In the genomic region with DNA sequence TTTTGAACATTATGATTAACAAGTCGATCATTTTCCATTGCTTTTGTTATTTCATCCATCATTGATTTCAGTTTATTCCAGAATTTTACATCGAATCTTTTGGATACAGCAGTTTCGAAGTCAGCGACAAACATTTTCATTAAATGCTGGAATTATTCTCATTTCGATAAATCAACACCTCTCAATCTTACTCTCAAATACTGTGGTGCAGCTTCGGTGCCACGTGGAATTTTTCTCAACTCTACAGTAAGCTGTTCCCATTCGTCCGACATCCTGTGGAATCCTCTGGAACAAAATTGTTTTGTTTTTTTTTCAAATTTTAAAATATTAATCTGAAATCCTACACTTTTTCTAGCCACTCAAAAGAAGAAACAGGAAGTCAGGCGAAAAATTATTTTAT, we compare ENCODE assay signal across 3 worm cellular contexts.
TF ChIP-seq lines count a peak whose summit lies in the region.

A gene (minus strand): TSS at position 285 of the 400 bp plus-strand sequence.

TF ChIP-seq in whole organism, L1 larva, 84 proteins besides CTCF, POLR2A, EP300 and RAD21:
- TF ChIP-seq jun-1 (tag; optimal IDR thresholded peaks at IDR 0.05; lab: Kevin White, UChicago) (no peak), tlp-1 (tag; optimal IDR thresholded peaks at IDR 0.05; lab: Kevin White, UChicago) (no peak), nhr-85 (tag; lab: Kevin White, UChicago) (peak; percentile 31)

TF ChIP-seq in whole organism, L4 larva, 104 proteins besides CTCF, POLR2A, EP300 and RAD21:
- TF ChIP-seq rbr-2 (tag; optimal IDR thresholded peaks at IDR 0.05; lab: Kevin White, UChicago) (no peak), D1046.2 (GFP tag; IDR thresholded peaks at IDR 0.05; lab: Robert Waterston, UW) (no peak), ama-1 (optimal IDR thresholded peaks at IDR 0.05; lab: Kevin White, UChicago) (peak; percentile 60), attf-4 (tag; optimal IDR thresholded peaks at IDR 0.05; lab: Kevin White, UChicago) (no peak), nhr-76 (tag; optimal IDR thresholded peaks at IDR 0.05; lab: Kevin White, UChicago) (no peak), unc-62 (GFP tag; optimal IDR thresholded peaks at IDR 0.05 in 1 of 2; lab: Kevin White, UChicago) (peak in 1 of 2 experiments; percentile 85), unc-62 (tag; optimal IDR thresholded peaks at IDR 0.05; lab: Kevin White, UChicago) (no peak), nhr-102 (tag; optimal IDR thresholded peaks at IDR 0.05; lab: Kevin White, UChicago) (no peak), lsy-2 (tag; optimal IDR thresholded peaks at IDR 0.05; lab: Kevin White, UChicago) (no peak), F26F4.8 (GFP tag; conservative IDR thresholded peaks at IDR 0.05; lab: Robert Waterston, UW) (no peak), vab-7 (GFP tag; IDR thresholded peaks at IDR 0.05; lab: Robert Waterston, UW) (no peak), F49E8.2 (tag; optimal IDR thresholded peaks at IDR 0.05; lab: Kevin White, UChicago; ENCODE audit: borderline replicate concordance) (no peak), ceh-20 (GFP tag; IDR thresholded peaks at IDR 0.05; lab: Robert Waterston, UW) (no peak), mes-2 (tag; optimal IDR thresholded peaks at IDR 0.05; lab: Kevin White, UChicago; ENCODE audit: poor library complexity, severe bottlenecking) (no peak), duxl-1 (tag; optimal IDR thresholded peaks at IDR 0.05; lab: Kevin White, UChicago; ENCODE audit: poor library complexity) (no peak), fkh-10 (GFP tag; optimal IDR thresholded peaks at IDR 0.05; lab: Kevin White, UChicago) (no peak), Y48G9A.11 (GFP tag; IDR thresholded peaks at IDR 0.05; lab: Robert Waterston, UW) (no peak), ceh-28 (tag; optimal IDR thresholded peaks at IDR 0.05; lab: Kevin White, UChicago) (no peak), Y75B8A.6 (GFP tag; IDR thresholded peaks at IDR 0.05; lab: Robert Waterston, UW) (no peak), tra-1 (GFP tag; IDR thresholded peaks at IDR 0.05; lab: Robert Waterston, UW) (0 out of 2 replicates have a peak, but pooled peaks have one; percentile 12), lin-29 (GFP tag; IDR thresholded peaks at IDR 0.05; lab: Robert Waterston, UW) (no peak), spr-1 (tag; optimal IDR thresholded peaks at IDR 0.05; lab: Kevin White, UChicago) (no peak), aha-1 (tag; lab: Kevin White, UChicago) (peak; percentile 88), nhr-11 (tag; optimal IDR thresholded peaks at IDR 0.05; lab: Kevin White, UChicago) (no peak), fos-1 (tag; optimal IDR thresholded peaks at IDR 0.05; lab: Kevin White, UChicago) (no peak), madf-9 (GFP tag; conservative IDR thresholded peaks at IDR 0.05; lab: Robert Waterston, UW) (no peak)

TF ChIP-seq in whole organism, young adult, 124 proteins besides CTCF, POLR2A, EP300 and RAD21:
- TF ChIP-seq lsy-27 (tag; optimal IDR thresholded peaks at IDR 0.05; lab: Kevin White, UChicago; ENCODE audit: borderline replicate concordance, insufficient read depth) (no peak), F55B11.4 (tag; optimal IDR thresholded peaks at IDR 0.05; lab: Kevin White, UChicago; ENCODE audit: borderline replicate concordance, insufficient read depth) (no peak), F33H1.4 (GFP tag; IDR thresholded peaks at IDR 0.05; lab: Robert Waterston, UW) (no peak), dpff-1 (tag; optimal IDR thresholded peaks at IDR 0.05; lab: Kevin White, UChicago) (no peak), ekl-4 (GFP tag; IDR thresholded peaks at IDR 0.05; lab: Robert Waterston, UW) (peak; percentile 30; the same call in 1 of the 2 replicates), zim-3 (tag; optimal IDR thresholded peaks at IDR 0.05; lab: Kevin White, UChicago) (no peak), egl-18 (GFP tag; IDR thresholded peaks at IDR 0.05; lab: Robert Waterston, UW) (no peak), Y53G8AR.9 (GFP tag; conservative IDR thresholded peaks at IDR 0.05; lab: Robert Waterston, UW) (0 out of 2 replicates have a peak, but pooled peaks have one; percentile 38), unc-62 (GFP tag; optimal IDR thresholded peaks at IDR 0.05; lab: Kevin White, UChicago) (no peak), die-1 (tag; optimal IDR thresholded peaks at IDR 0.05; lab: Kevin White, UChicago) (no peak), ztf-26 (tag; optimal IDR thresholded peaks at IDR 0.05; lab: Kevin White, UChicago) (no peak), rpc-1 (optimal IDR thresholded peaks at IDR 0.05; lab: Kevin White, UChicago) (no peak), rpc-1 (tag; optimal IDR thresholded peaks at IDR 0.05; lab: Kevin White, UChicago) (no peak), nfyb-1 (GFP tag; IDR thresholded peaks at IDR 0.05; lab: Robert Waterston, UW) (0 out of 2 replicates have a peak, but pooled peaks have one; percentile 23), pbrm-1 (GFP tag; IDR thresholded peaks at IDR 0.05; lab: Robert Waterston, UW) (no peak), madf-3 (GFP tag; IDR thresholded peaks at IDR 0.05; lab: Robert Waterston, UW) (0 out of 2 replicates have a peak, but pooled peaks have one; percentile 53)
